Worm (Caenorhabditis elegans): ENCODE results near the gene F46C5.4.

The F46C5.4 gene

DNA sequence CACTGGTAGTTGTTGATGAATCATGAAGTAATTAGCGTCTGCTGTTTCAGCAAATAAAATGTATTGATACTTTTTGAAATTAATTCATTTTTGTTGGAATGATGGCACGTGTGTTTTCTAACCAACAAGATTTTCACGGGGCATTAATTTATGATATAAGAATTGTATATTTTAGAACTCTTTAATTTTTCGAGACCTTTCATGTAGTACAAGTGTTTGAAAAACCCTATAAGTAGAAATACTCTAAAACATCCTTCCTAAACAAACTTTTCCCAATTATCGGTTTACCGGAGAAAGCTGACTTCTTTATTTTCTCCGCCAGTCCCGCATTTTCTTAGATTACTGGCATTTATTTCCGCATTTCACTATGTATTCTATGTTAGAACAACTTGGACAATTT, 23.7 kb downstream of the F46C5.4 start, which contains the start of gene snb-6:
TSS of gene snb-6 (minus strand) at position 101 of the 400 bp plus-strand sequence.
- TF ChIP-seq ref-1 (GFP tag; conservative IDR thresholded peaks at IDR 0.05), result no peak

DNA sequence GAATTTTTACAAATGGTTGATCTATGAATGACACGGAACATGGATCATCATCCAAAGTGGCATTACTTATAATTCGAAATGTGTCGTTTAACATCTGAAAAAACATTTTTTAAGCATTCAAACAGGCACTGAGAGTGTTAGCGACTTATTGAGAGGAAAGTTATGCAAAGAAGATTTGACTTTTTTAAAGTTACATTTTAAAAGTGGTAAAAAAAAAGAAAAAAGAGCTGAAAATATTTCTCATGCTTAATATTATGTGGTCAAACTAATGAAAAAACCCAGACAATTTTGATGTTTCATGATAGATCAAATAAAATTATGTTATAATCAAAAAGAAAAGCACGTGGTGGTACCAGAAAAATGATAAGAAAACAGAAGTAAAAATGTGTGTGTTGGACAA, 29.2 kb downstream of the F46C5.4 start, which contains the start of gene npr-20:
TSS of gene npr-20 (minus strand) at position 101 of the 400 bp plus-strand sequence.
- TF ChIP-seq med-1 (GFP tag; optimal IDR thresholded peaks at IDR 0.05; ENCODE audit: insufficient read depth) (no peak), ztf-23 (GFP tag; IDR thresholded peaks at IDR 0.05) (no peak), ztf-29 (GFP tag; IDR thresholded peaks at IDR 0.05) (no peak), tab-1 (GFP tag; IDR thresholded peaks at IDR 0.05) (no peak), klf-2 (GFP tag; conservative IDR thresholded peaks at IDR 0.05) (no peak), ref-1 (GFP tag; conservative IDR thresholded peaks at IDR 0.05) (no peak), cog-1 (tag; optimal IDR thresholded peaks at IDR 0.05) (no peak), flt-1 (GFP tag; IDR thresholded peaks at IDR 0.05) (no peak), T22C8.4 (GFP tag; IDR thresholded peaks at IDR 0.05) (no peak)

DNA sequence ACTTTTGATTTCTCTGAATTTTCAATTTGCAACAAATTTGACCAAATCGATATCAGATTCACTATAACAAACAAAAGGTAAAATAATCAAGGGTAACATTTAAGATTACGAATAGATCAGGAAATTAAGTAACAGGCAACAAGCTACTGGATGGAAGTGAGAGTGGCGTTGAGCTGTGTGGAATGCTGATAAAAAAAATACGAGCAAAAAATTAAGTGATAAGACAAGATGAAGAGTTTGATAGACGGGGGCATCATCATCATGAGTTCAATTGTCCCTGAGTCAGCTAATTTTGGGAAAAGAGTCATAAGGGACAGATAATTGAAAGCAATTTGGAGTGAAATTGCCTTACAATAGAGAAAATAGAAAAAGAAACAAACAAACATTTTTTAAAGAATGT, 31.0 kb downstream of the F46C5.4 start:
- TF ChIP-seq ztf-29 (GFP tag; IDR thresholded peaks at IDR 0.05) (no peak), med-1 (GFP tag; optimal IDR thresholded peaks at IDR 0.05; ENCODE audit: insufficient read depth) (no peak)

DNA sequence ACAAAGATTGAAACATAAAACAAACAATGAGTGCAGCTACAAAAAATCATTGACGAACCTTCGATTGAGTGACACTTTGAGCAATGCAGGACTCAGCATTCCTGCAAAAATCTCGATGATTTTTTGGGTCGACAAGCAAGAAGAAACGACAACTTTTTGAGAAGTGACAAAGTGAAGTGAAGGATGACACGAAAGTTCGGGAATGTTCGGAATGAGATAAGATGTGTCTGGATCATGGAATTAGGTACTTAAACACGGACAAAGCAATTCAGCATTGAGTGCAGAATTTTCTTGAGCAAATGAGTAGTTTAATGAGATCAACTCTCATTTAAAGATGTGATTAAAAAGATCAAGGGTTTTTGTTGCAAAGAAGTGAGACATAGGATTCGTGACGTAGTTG, 38.0 kb downstream of the F46C5.4 start, which contains the start of gene T07D4.2:
TSS of gene T07D4.2 (minus strand) at position 101 of the 400 bp plus-strand sequence.
- no peak for TF ChIP-seq ztf-23 (GFP tag; IDR thresholded peaks at IDR 0.05)

DNA sequence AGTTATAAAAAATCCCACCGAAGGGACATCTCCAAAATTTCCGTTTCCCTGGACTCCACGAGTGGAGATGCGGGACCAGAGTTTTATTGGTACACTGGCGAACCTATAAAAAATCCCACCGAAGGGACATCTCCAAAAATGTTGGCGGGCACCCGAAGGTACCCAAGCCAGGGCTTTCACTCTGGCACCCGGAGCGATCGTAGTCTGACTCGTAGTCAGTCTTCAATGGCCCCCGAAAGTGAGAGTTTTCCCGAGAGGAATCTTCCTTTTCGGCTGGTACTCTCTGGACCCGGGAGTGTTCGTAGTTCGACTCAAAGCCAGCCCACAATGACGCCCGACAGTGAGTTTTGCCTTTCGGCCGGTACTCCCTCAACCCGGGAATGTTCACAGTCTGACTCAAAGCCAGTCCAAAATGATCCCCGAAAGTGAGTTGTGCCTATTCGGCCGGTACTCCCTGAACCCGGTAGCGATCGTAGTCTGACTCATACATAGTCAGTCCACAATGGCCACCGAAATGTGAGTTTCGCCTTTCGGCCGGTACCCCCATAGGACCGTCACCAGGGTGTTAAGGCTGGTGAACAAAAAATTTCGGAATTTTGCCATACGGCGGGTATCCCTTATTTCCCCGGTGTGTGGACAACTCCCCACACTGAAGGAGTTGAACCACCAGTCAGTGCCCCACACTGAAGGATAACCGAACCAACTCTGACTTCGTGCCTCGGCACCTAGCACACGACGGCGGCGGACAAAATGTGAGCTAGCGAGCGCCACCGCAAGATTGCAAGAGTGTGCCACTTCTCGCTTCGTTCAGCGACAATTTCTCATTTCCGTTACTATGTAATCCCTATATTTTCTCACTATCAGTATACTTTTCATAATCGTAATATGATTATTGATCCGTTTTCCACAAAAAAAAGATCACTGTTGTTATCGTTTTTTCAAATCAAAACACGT, 41.4 kb downstream of the F46C5.4 start:
- TF ChIP-seq ref-1 (GFP tag; conservative IDR thresholded peaks at IDR 0.05) (no peak), T22C8.4 (GFP tag; IDR thresholded peaks at IDR 0.05) (0 out of 2 replicates have a peak, but pooled peaks have one; percentile 5)

DNA sequence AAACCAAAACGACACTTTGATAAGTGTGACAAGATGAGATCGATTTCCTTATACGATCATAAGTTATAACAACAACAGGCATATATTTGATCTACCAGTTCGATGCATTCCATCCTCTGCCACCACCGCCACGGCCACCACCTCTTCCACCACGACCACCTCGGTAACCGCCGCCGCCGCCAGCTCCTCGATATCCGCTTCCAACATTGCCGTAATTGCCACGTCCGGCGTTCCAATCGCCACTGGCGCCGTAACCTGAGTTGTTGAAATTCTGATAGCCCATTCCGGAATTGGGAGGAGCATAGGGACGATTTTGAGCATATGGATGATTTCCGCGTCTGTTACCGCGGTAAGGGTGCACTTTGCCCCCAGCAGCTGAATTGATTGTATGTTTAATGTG, 42.6 kb downstream of the F46C5.4 start:
- TF ChIP-seq ztf-29 (GFP tag; IDR thresholded peaks at IDR 0.05) (no peak), flt-1 (GFP tag; IDR thresholded peaks at IDR 0.05) (no peak), ztf-23 (GFP tag; IDR thresholded peaks at IDR 0.05) (no peak), tab-1 (GFP tag; IDR thresholded peaks at IDR 0.05) (no peak), med-1 (GFP tag; optimal IDR thresholded peaks at IDR 0.05; ENCODE audit: insufficient read depth) (no peak), klf-2 (GFP tag; conservative IDR thresholded peaks at IDR 0.05) (no peak), ref-1 (GFP tag; conservative IDR thresholded peaks at IDR 0.05) (no peak), T22C8.4 (GFP tag; IDR thresholded peaks at IDR 0.05) (no peak), cog-1 (tag; optimal IDR thresholded peaks at IDR 0.05) (no peak)

DNA sequence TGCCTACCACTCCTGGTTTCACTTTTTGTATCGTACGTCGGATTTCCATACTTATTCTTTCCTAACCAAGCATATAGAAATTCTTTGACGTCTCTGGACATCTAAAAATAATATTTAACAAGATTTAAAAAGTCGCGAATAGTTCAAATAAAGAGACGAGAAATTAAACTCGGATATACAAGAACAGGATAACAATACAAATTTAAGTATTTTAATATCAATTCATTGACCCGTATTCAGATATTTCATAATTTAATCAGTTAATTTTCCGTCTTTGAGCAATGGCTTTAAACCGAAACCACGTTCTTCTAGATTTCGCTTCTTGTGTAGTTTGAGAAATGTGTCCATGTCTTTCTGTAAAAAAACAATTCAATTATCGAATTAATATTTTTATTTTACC, 47.7 kb downstream of the F46C5.4 start, which contains the start of gene rha-1:
TSS of gene rha-1 (minus strand) at position 101 of the 400 bp plus-strand sequence.
- TF ChIP-seq cog-1 (tag; optimal IDR thresholded peaks at IDR 0.05), result no peak
- no peak for TF ChIP-seq ref-1 (GFP tag; conservative IDR thresholded peaks at IDR 0.05)
- TF ChIP-seq T22C8.4 (GFP tag; IDR thresholded peaks at IDR 0.05), result no peak
- no peak for TF ChIP-seq tab-1 (GFP tag; IDR thresholded peaks at IDR 0.05)
- no peak for TF ChIP-seq med-1 (GFP tag; optimal IDR thresholded peaks at IDR 0.05; ENCODE audit: insufficient read depth)
- TF ChIP-seq klf-2 (GFP tag; conservative IDR thresholded peaks at IDR 0.05), result no peak
- no peak for TF ChIP-seq ztf-23 (GFP tag; IDR thresholded peaks at IDR 0.05)
- TF ChIP-seq flt-1 (GFP tag; IDR thresholded peaks at IDR 0.05), result no peak
- no peak for TF ChIP-seq ztf-29 (GFP tag; IDR thresholded peaks at IDR 0.05)

DNA sequence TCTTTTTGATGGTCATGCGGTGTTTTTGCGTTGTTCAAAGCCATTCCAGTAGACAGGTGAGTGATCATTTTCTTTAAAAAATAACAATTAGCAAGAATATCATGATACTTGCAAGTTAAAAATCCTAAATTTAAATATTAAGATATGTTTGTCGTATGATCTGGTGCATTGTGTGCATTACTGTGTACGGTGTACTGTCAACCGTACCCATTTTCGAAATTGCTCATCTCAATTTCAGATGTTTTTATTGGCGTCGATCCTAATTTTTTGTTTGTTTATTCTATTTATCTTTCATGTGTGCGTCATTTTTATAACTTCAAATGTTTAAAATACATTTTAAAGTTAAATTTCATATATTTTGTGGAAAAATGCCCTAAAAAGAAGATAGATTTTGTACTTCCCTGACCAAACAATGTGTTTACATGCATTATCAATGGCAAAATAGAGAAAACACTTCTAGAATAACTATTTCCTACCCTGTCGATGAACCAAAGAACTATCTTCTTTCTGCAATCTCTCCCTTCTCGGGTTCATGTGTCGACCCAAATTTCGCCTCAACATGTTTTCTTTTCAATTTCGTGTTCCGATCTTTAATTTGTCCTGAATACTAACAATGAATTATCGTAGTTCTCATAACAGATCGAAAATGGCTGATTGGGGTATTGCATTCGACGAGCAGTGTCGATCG, 48.5 kb downstream of the F46C5.4 start, which contains the start of the genes T07D4.5 and ddx-19:
TSS of gene T07D4.5 (minus strand) at position 71 of the 688 bp plus-strand sequence.
TSS of gene ddx-19 (plus strand) at position 638 of the 688 bp plus-strand sequence.
- TF ChIP-seq flt-1 (GFP tag; IDR thresholded peaks at IDR 0.05) (no peak), tab-1 (GFP tag; IDR thresholded peaks at IDR 0.05) (no peak), ref-1 (GFP tag; conservative IDR thresholded peaks at IDR 0.05) (no peak), med-1 (GFP tag; optimal IDR thresholded peaks at IDR 0.05; ENCODE audit: insufficient read depth) (no peak), T22C8.4 (GFP tag; IDR thresholded peaks at IDR 0.05) (no peak), ztf-23 (GFP tag; IDR thresholded peaks at IDR 0.05) (no peak), cog-1 (tag; optimal IDR thresholded peaks at IDR 0.05) (no peak)
